Worm (Caenorhabditis elegans) whole organism, L3 larva: ENCODE measurements around the gene fntb-1.

Experiments used
- R02D3.7 ChIP-seq: fragments of 150-350 bp; optimal IDR thresholded peaks from 2 replicates; lab custom pipeline; 2014; ENCODE audit warnings: missing biosample characterization, missing genetic modification characterization
- ama-1 ChIP-seq: fragments of 150-350 bp; optimal IDR thresholded peaks from 2 replicates; lab custom pipeline; 2018
- ceh-16 ChIP-seq: sonication (generic microtip); optimal IDR thresholded peaks from 2 replicates; lab custom pipeline; 2017; ENCODE audit warnings: missing biosample characterization, missing genetic modification characterization
- ceh-28 ChIP-seq: fragments of 150-350 bp; optimal IDR thresholded peaks from 2 replicates; lab custom pipeline; 2014; ENCODE audit warnings: missing biosample characterization, missing genetic modification reagents, missing genetic modification characterization
- ceh-82 ChIP-seq: fragments of 150-350 bp; optimal IDR thresholded peaks from 2 replicates; lab custom pipeline; 2014; ENCODE audit warnings: missing biosample characterization, missing genetic modification characterization
- ceh-9 ChIP-seq: sonication (generic microtip); optimal IDR thresholded peaks from 2 replicates; lab custom pipeline; 2018; ENCODE audit warnings: missing biosample characterization, missing genetic modification characterization
- egl-27 ChIP-seq: sonication (generic microtip); optimal IDR thresholded peaks from 4 replicates; lab custom pipeline; 2017; ENCODE audit warnings: missing biosample characterization, missing genetic modification reagents, missing genetic modification characterization
- elt-1 ChIP-seq: fragments of 150-350 bp; optimal IDR thresholded peaks from 2 replicates; lab custom pipeline; 2014; ENCODE audit warnings: missing biosample characterization, missing genetic modification characterization
- elt-2 ChIP-seq: sonication (generic microtip); optimal IDR thresholded peaks from 2 replicates; lab custom pipeline; 2016; ENCODE audit warnings: missing genetic modification reagents, mild to moderate bottlenecking, missing genetic modification characterization, missing compliant biosample characterization
- elt-3 ChIP-seq, 3 experiments: fragments of 150-350 bp in 1 of 3; sonication (generic microtip) in 2 of 3; optimal IDR thresholded peaks; 2 replicates in 2 of 3; 4 replicates in 1 of 3; lab custom pipeline; 2014 to 2017; ENCODE audit warnings: missing biosample characterization in 3 of 3, missing genetic modification characterization in 3 of 3
- eor-1 ChIP-seq, 2 experiments: fragments of 150-350 bp; optimal IDR thresholded peaks; 2 replicates each; lab custom pipeline; 2014 to 2018; ENCODE audit warnings: missing biosample characterization in 2 of 2, missing genetic modification characterization in 2 of 2
- fkh-10 ChIP-seq: sonication (generic microtip); optimal IDR thresholded peaks from 2 replicates; lab custom pipeline; 2017; ENCODE audit warnings: missing biosample characterization, missing genetic modification reagents, missing genetic modification characterization
- fkh-2 ChIP-seq: fragments of 150-350 bp; optimal IDR thresholded peaks from 2 replicates; lab custom pipeline; 2014; ENCODE audit warnings: missing biosample characterization, missing genetic modification reagents, missing genetic modification characterization
- hmg-11 ChIP-seq: sonication (generic microtip); optimal IDR thresholded peaks from 2 replicates; lab custom pipeline; 2016; ENCODE audit warnings: missing genetic modification characterization, missing compliant biosample characterization
- lin-15B ChIP-seq: fragments of 150-350 bp; optimal IDR thresholded peaks from 2 replicates; lab custom pipeline; 2014; ENCODE audit warnings: missing biosample characterization, missing genetic modification characterization
- lin-39 ChIP-seq: fragments of 150-350 bp; optimal IDR thresholded peaks from 2 replicates; lab custom pipeline; 2018; ENCODE audit warnings: missing biosample characterization, missing genetic modification reagents, missing genetic modification characterization
- mdl-1 ChIP-seq: fragments of 150-350 bp; optimal IDR thresholded peaks from 2 replicates; lab custom pipeline; 2014; ENCODE audit warnings: missing biosample characterization, missing genetic modification characterization
- nhr-12 ChIP-seq: fragments of 150-350 bp; optimal IDR thresholded peaks from 2 replicates; lab custom pipeline; 2014; ENCODE audit warnings: missing biosample characterization, missing genetic modification characterization
- nhr-237 ChIP-seq: fragments of 150-350 bp; optimal IDR thresholded peaks from 2 replicates; lab custom pipeline; 2014; ENCODE audit warnings: missing biosample characterization, missing genetic modification characterization
- nhr-25 ChIP-seq: sonication (generic microtip); optimal IDR thresholded peaks from 2 replicates; lab custom pipeline; 2017; ENCODE audit warnings: missing biosample characterization, missing genetic modification characterization
- nhr-43 ChIP-seq: sonication (generic microtip); optimal IDR thresholded peaks from 2 replicates; lab custom pipeline; 2016; ENCODE audit warnings: mild to moderate bottlenecking, missing genetic modification characterization, missing compliant biosample characterization; ENCODE audit not compliant: poor library complexity, severe bottlenecking
- nhr-67 ChIP-seq: fragments of 150-350 bp; optimal IDR thresholded peaks from 2 replicates; lab custom pipeline; 2014; ENCODE audit warnings: missing biosample characterization, missing genetic modification characterization
- nhr-76 ChIP-seq: fragments of 150-350 bp; sonication (generic microtip); optimal IDR thresholded peaks from 5 replicates; lab custom pipeline; 2014; ENCODE audit warnings: missing biosample characterization, missing genetic modification characterization
- skn-1 ChIP-seq: fragments of 150-350 bp; optimal IDR thresholded peaks from 2 replicates; lab custom pipeline; 2014; ENCODE audit warnings: missing biosample characterization, missing genetic modification characterization
- snpc-4 ChIP-seq: fragments of 150-350 bp; optimal IDR thresholded peaks from 2 replicates; lab custom pipeline; 2014; ENCODE audit warnings: missing biosample characterization, missing genetic modification characterization
- tbx-2 ChIP-seq: sonication (generic microtip); optimal IDR thresholded peaks from 2 replicates; lab custom pipeline; 2016; ENCODE audit warnings: mild to moderate bottlenecking, missing genetic modification characterization, missing compliant biosample characterization
- unc-39 ChIP-seq: sonication (generic microtip); optimal IDR thresholded peaks from 4 replicates; lab custom pipeline; 2017; ENCODE audit warnings: missing biosample characterization, missing genetic modification characterization
- unc-62 ChIP-seq: fragments of 150-350 bp; sonication (generic microtip); optimal IDR thresholded peaks from 4 replicates; lab custom pipeline; 2014; ENCODE audit warnings: missing biosample characterization, missing genetic modification reagents, missing genetic modification characterization
- zag-1 ChIP-seq: fragments of 150-350 bp; optimal IDR thresholded peaks from 2 replicates; lab custom pipeline; 2014; ENCODE audit warnings: missing biosample characterization, missing genetic modification characterization
- ztf-11 ChIP-seq: fragments of 150-350 bp; optimal IDR thresholded peaks from 2 replicates; lab custom pipeline; 2014; ENCODE audit warnings: missing biosample characterization, missing genetic modification characterization
- ztf-4 ChIP-seq: fragments of 150-350 bp; optimal IDR thresholded peaks from 2 replicates; lab custom pipeline; 2014; ENCODE audit warnings: missing biosample characterization, missing genetic modification characterization

The fntb-1 gene

DNA sequence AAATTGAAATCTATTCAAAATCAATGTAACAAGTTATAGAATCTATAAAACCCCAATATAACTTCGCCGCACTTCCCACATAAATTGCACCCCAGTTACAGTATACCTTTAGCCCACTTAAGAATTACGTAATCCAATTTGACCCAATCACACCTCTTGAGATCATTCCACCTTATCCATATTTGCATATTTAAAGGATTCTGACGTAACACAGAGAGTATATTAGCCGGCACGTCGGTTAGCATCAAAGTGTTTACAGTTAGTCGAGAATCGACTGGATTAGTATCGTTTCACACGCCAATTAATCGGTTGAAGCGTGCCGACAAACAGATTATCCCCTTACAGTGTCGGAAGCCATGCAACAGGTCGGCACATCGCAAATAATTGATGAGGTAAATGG is 13.9 kb upstream of the fntb-1 start:
- TF ChIP-seq nhr-67 (no peak), tbx-2 (tag; lab: Kevin White, UChicago) (no peak), skn-1 (no peak)

DNA sequence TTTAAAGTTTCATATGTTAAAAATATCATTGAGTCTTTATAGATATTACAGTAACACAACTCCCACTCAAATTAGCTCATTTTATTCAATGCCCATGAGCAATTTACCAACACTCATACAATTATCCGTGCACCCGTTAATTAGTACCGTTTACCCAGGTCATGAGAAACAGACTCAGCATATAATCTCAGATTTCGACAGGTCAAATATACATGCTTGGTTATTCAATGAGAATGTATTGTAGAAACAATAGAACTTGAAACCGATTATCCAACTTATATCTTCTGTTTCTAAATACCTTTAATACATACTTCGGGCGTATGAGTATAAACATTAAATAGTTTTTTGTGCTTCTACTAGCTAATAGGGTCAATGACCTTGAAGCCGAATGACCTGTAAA is 11.3 kb upstream of the fntb-1 start:
- TF ChIP-seq skn-1 (no peak), nhr-25 (no peak), R02D3.7 (tag; lab: Kevin White, UChicago) (no peak), fkh-10 (GFP tag; lab: Kevin White, UChicago) (no peak), egl-27 (tag; lab: Kevin White, UChicago) (no peak), ceh-9 (tag; lab: Kevin White, UChicago) (no peak), elt-1 (tag; lab: Kevin White, UChicago) (no peak), snpc-4 (tag; lab: Kevin White, UChicago) (no peak), mdl-1 (tag; lab: Kevin White, UChicago) (no peak), ztf-4 (tag; lab: Kevin White, UChicago) (no peak), elt-2 (tag; lab: Kevin White, UChicago) (no peak), unc-62 (GFP tag; lab: Kevin White, UChicago) (no peak)

DNA sequence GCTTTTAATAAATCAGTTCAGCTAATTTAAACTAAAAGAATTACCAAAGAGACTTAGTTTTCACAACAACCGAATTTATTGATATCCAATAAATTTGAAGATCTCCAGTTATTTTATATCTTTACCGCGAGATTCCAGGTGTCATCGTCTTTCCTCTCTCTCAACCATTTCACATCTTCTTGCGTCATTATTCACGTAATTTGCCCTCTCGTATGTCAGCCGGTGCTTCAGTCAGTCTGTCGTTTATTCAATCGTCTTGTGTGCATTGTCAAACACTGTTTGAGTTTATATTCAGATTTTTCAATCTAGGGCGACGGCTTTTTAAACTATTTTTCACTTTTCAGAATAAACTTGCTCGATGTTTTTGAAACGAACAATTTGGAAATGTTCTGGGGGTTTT is 10.1 kb upstream of the fntb-1 start:
- no peak for TF ChIP-seq fkh-2 (tag; lab: Kevin White, UChicago)
- no peak for TF ChIP-seq egl-27 (tag; lab: Kevin White, UChicago)
- no peak for TF ChIP-seq eor-1 (tag; optimal IDR thresholded peaks at IDR 0.05; lab: Kevin White, UChicago)
- TF ChIP-seq nhr-67 = no peak
- no peak for TF ChIP-seq unc-39
- no peak for TF ChIP-seq nhr-76
- TF ChIP-seq ceh-9 (tag; lab: Kevin White, UChicago) = no peak
- TF ChIP-seq elt-3 (tag; optimal IDR thresholded peaks at IDR 0.05; lab: Kevin White, UChicago) = no peak
- TF ChIP-seq zag-1 = no peak
- TF ChIP-seq, all 47 proteins: peak for 0

DNA sequence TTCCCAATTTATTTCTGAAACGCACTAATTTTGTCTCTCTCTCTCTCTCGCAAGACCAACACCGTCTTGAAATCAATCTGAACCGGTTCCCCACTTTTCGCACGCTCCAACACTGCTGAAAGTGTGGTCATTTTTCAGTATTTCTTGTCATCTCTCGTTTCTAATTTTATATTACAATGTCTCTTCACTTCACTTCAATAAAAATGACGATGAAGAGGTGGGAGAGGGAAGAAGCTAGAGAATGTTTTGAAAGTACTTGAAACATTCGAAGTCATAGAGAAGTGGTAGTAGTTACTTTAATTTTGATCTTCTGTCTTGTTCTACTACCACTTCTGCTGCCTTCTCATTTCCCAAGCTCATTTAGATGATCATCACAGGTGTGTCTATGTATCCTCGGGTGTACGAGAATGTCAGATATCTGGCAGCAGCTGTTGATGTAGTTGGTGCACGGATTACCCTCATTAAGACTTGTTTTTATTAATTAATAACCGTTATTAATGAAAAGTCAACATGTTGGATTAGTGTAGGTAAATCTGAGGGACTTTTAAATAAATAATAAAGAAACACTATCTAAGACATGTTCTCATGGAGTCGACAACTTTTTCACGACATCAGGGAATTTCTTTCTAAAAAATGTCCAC is 9.2 kb upstream of the fntb-1 start:
- TF ChIP-seq nhr-25 (peak; percentile 31), lin-39 (tag; lab: Kevin White, UChicago) (no peak), R02D3.7 (tag; lab: Kevin White, UChicago) (no peak), ama-1 (no peak)

DNA sequence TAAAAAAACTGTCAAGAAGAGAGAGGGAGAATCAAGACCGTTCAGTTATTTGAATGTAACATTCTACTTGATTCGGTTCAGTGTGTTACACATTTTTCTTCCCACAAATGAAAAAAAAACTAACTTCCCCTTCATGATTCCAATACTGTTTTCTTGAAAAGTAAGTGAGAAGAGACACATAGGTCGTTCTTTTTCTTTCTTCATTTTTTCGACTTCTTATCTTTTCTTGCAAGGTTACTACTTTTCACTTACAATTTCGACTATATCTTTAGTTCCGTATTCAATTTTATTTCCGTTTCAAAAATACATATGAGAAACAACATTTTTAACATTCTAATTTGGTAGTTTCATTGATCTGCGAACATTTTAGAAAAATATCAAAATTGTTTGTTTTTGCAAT is 8.2 kb upstream of the fntb-1 start:
- no peak for TF ChIP-seq skn-1
- no peak for TF ChIP-seq nhr-43
- peak; percentile 31 for TF ChIP-seq nhr-25

DNA sequence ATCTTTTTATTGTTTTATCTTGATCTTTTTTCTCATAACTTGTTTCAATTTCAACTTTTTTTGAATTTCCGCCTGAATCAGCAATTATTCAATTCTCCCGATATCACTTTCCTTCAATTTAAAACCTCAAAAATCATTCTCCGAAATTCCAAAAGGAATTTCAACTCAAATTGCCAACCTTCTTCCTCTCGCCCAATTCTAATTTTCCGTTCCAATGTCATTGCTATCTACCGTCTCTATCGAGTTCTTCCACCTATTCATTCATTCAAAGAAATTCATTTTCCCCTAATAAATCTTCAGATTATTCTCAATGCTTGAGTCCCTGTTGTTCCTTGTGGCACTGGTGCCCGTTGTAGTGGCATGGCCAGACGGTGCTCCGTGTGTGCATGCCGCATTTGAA is 6.6 kb upstream of the fntb-1 start, which contains the start of gene F23B12.4:
Gene F23B12.4 (plus strand): TSS at position 301 of the 400 bp plus-strand sequence.
- TF ChIP-seq ceh-16 (tag; lab: Kevin White, UChicago) (no peak), nhr-43 (no peak), nhr-76 (no peak), fkh-10 (GFP tag; lab: Kevin White, UChicago) (no peak), nhr-67 (no peak), unc-62 (GFP tag; lab: Kevin White, UChicago) (no peak), elt-2 (tag; lab: Kevin White, UChicago) (no peak), lin-15B (tag; lab: Kevin White, UChicago) (no peak), nhr-237 (tag; lab: Kevin White, UChicago) (no peak), nhr-12 (tag; lab: Kevin White, UChicago) (no peak), ztf-4 (tag; lab: Kevin White, UChicago) (no peak), ztf-11 (tag; lab: Kevin White, UChicago) (no peak), hmg-11 (no peak), zag-1 (no peak), skn-1 (no peak), tbx-2 (tag; lab: Kevin White, UChicago) (no peak), ama-1 (no peak), eor-1 (tag; optimal IDR thresholded peaks at IDR 0.05; lab: Kevin White, UChicago) (no peak), ceh-82 (tag; lab: Kevin White, UChicago) (no peak), ceh-28 (tag; lab: Kevin White, UChicago) (no peak)
